Fruit fly (Drosophila melanogaster) whole organism, embryonic: ENCODE measurements around the gene Ssk.

Experiments used
- Adf1 ChIP-seq: fragments of 200-800 bp; sonication (Bioruptor generic); IDR thresholded peaks from 2 replicates; pipeline ENCODE4 v1.3.6; 2022; ENCODE audit warnings: missing biosample characterization, missing genetic modification characterization
- CG11085 ChIP-seq: fragments of 200-800 bp; sonication (Bioruptor generic); IDR thresholded peaks from 2 replicates; pipeline ENCODE4 v1.3.6; 2022; ENCODE audit warnings: missing biosample characterization, missing genetic modification characterization
- CG12236 ChIP-seq: fragments of 200-800 bp; sonication (Bioruptor generic); optimal IDR thresholded peaks from 2 replicates; lab custom pipeline; 2016; ENCODE audit warnings: missing biosample characterization, missing genetic modification characterization
- CG12744 ChIP-seq: fragments of 200-800 bp; sonication (Bioruptor generic); optimal IDR thresholded peaks from 2 replicates; lab custom pipeline; 2016; ENCODE audit warnings: missing biosample characterization, missing genetic modification characterization
- CG13123 ChIP-seq: fragments of 200-800 bp; sonication (Bioruptor generic); optimal IDR thresholded peaks from 2 replicates; lab custom pipeline; 2016; ENCODE audit warnings: missing biosample characterization, missing genetic modification characterization
- CG13424 ChIP-seq: fragments of 200-800 bp; sonication (Bioruptor generic); optimal IDR thresholded peaks from 2 replicates; lab custom pipeline; 2019; ENCODE audit warnings: missing biosample characterization, mild to moderate bottlenecking, missing genetic modification characterization, moderate library complexity
- CG15601 ChIP-seq: fragments of 200-800 bp; sonication (Bioruptor generic); optimal IDR thresholded peaks from 3 replicates; lab custom pipeline; 2019; ENCODE audit warnings: missing biosample characterization, mild to moderate bottlenecking, missing genetic modification characterization, moderate library complexity
- CG17361 ChIP-seq: fragments of 200-800 bp; sonication (Bioruptor generic); IDR thresholded peaks from 3 replicates; pipeline ENCODE4 v1.3.6; 2022; ENCODE audit warnings: missing biosample characterization, missing genetic modification characterization
- CG17612 ChIP-seq: fragments of 200-800 bp; sonication (Bioruptor generic); IDR thresholded peaks from 2 replicates; pipeline ENCODE4 v1.3.6; 2022; ENCODE audit warnings: missing biosample characterization, missing genetic modification characterization
- CG18262 ChIP-seq: fragments of 200-800 bp; optimal IDR thresholded peaks from 3 replicates; lab custom pipeline; 2019; ENCODE audit warnings: missing biosample characterization, mild to moderate bottlenecking, missing genetic modification characterization, moderate library complexity
- CG31365 ChIP-seq: fragments of 200-800 bp; sonication (Bioruptor generic); optimal IDR thresholded peaks from 2 replicates; lab custom pipeline; 2018; ENCODE audit warnings: missing biosample characterization, mild to moderate bottlenecking, missing genetic modification characterization
- CG31388 ChIP-seq: fragments of 200-800 bp; sonication (Bioruptor generic); optimal IDR thresholded peaks from 2 replicates; lab custom pipeline; 2016; ENCODE audit warnings: missing biosample characterization, missing genetic modification characterization
- CG32532 ChIP-seq: fragments of 200-800 bp; sonication (Bioruptor generic); IDR thresholded peaks from 2 replicates; pipeline ENCODE4 v1.3.6; 2022; ENCODE audit warnings: missing biosample characterization, missing genetic modification characterization
- CG33557 ChIP-seq: fragments of 200-800 bp; sonication (Bioruptor generic); optimal IDR thresholded peaks from 2 replicates; lab custom pipeline; 2019; ENCODE audit warnings: missing biosample characterization, mild to moderate bottlenecking, missing genetic modification characterization, moderate library complexity
- CG4282 ChIP-seq: fragments of 200-800 bp; sonication (Bioruptor generic); optimal IDR thresholded peaks from 2 replicates; lab custom pipeline; 2016; ENCODE audit warnings: missing biosample characterization, missing genetic modification characterization
- CG5953 ChIP-seq: fragments of 200-800 bp; sonication (Bioruptor generic); IDR thresholded peaks from 2 replicates; pipeline ENCODE4 v1.3.6; 2022; ENCODE audit warnings: missing biosample characterization, missing genetic modification characterization
- CG6683 ChIP-seq: fragments of 200-800 bp; sonication (Bioruptor generic); optimal IDR thresholded peaks from 2 replicates; lab custom pipeline; 2017; ENCODE audit warnings: missing biosample characterization, mild to moderate bottlenecking, missing genetic modification characterization, missing genetic modification reagents
- CG7372 ChIP-seq: fragments of 200-800 bp; sonication (Bioruptor generic); IDR thresholded peaks from 2 replicates; pipeline ENCODE4 v1.3.6; 2022; ENCODE audit warnings: missing biosample characterization, missing genetic modification characterization
- CG7556 ChIP-seq: fragments of 200-800 bp; sonication (Bioruptor generic); optimal IDR thresholded peaks from 2 replicates; lab custom pipeline; 2017; ENCODE audit warnings: missing biosample characterization, mild to moderate bottlenecking, missing genetic modification characterization
- CG7839 ChIP-seq: fragments of 200-800 bp; sonication (Bioruptor generic); optimal IDR thresholded peaks from 3 replicates; lab custom pipeline; 2018; ENCODE audit warnings: missing biosample characterization, mild to moderate bottlenecking, missing genetic modification characterization, moderate library complexity
- CG9215 ChIP-seq: fragments of 200-800 bp; sonication (Bioruptor generic); IDR thresholded peaks from 2 replicates; pipeline ENCODE4 v1.3.6; 2022; ENCODE audit warnings: missing biosample characterization, missing genetic modification characterization
- CG9876 ChIP-seq: fragments of 200-800 bp; sonication (Bioruptor generic); optimal IDR thresholded peaks from 2 replicates; lab custom pipeline; 2016; ENCODE audit warnings: missing biosample characterization, missing genetic modification characterization
- Doc3 ChIP-seq: fragments of 200-800 bp; sonication (Bioruptor generic); IDR thresholded peaks from 3 replicates; pipeline ENCODE4 v1.3.6; 2022; ENCODE audit warnings: missing biosample characterization, missing genetic modification characterization; ENCODE audit not compliant: partially characterized antibody
- Drgx ChIP-seq: fragments of 200-800 bp; sonication (Bioruptor generic); IDR thresholded peaks from 2 replicates; pipeline ENCODE4 v1.3.6; 2022; ENCODE audit warnings: missing biosample characterization, missing genetic modification characterization
- Ets97D ChIP-seq: fragments of 200-800 bp; sonication (Bioruptor generic); optimal IDR thresholded peaks from 3 replicates; lab custom pipeline; 2016; ENCODE audit warnings: missing biosample characterization, missing genetic modification characterization
- H2.0 ChIP-seq: fragments of 200-800 bp; sonication (Bioruptor generic); IDR thresholded peaks from 2 replicates; pipeline ENCODE4 v1.3.6; 2022; ENCODE audit warnings: missing biosample characterization, missing genetic modification characterization
- HmgZ ChIP-seq: fragments of 200-800 bp; sonication (Bioruptor generic); optimal IDR thresholded peaks from 2 replicates; lab custom pipeline; 2018; ENCODE audit warnings: missing biosample characterization, mild to moderate bottlenecking, missing genetic modification characterization
- Hmx ChIP-seq: fragments of 200-800 bp; sonication (Bioruptor generic); optimal IDR thresholded peaks from 2 replicates; lab custom pipeline; 2016; ENCODE audit warnings: missing biosample characterization, missing genetic modification characterization
- MTF-1 ChIP-seq: fragments of 200-800 bp; sonication (Bioruptor generic); optimal IDR thresholded peaks from 2 replicates; lab custom pipeline; 2018; ENCODE audit warnings: missing biosample characterization, mild to moderate bottlenecking, missing genetic modification characterization, borderline replicate concordance
- Max ChIP-seq: fragments of 200-800 bp; sonication (Bioruptor generic); optimal IDR thresholded peaks from 2 replicates; lab custom pipeline; 2016; ENCODE audit warnings: missing biosample characterization, mild to moderate bottlenecking, missing genetic modification characterization
- Nf-YC ChIP-seq: fragments of 200-800 bp; optimal IDR thresholded peaks from 3 replicates; lab custom pipeline; 2019; ENCODE audit warnings: missing biosample characterization, mild to moderate bottlenecking, missing genetic modification characterization, moderate library complexity
- Ptx1 ChIP-seq: fragments of 200-800 bp; sonication (Bioruptor generic); IDR thresholded peaks from 2 replicates; pipeline ENCODE4 v1.3.6; 2022; ENCODE audit warnings: missing biosample characterization, missing genetic modification characterization
- Usf ChIP-seq: fragments of 200-800 bp; sonication (Bioruptor generic); optimal IDR thresholded peaks from 2 replicates; lab custom pipeline; 2017; ENCODE audit warnings: missing genotype, missing biosample characterization, missing genetic modification characterization
- chn ChIP-seq: fragments of 200-800 bp; sonication (Bioruptor generic); optimal IDR thresholded peaks from 2 replicates; lab custom pipeline; 2016; ENCODE audit warnings: missing biosample characterization, missing genetic modification characterization
- da ChIP-seq: fragments of 200-800 bp; sonication (Bioruptor generic); optimal IDR thresholded peaks from 2 replicates; lab custom pipeline; 2016; ENCODE audit warnings: missing biosample characterization, missing genetic modification characterization
- danr ChIP-seq: fragments of 200-800 bp; sonication (Bioruptor generic); IDR thresholded peaks from 2 replicates; pipeline ENCODE4 v1.3.6; 2022; ENCODE audit warnings: missing biosample characterization, missing genetic modification characterization
- dm ChIP-seq: fragments of 200-800 bp; sonication (Bioruptor generic); optimal IDR thresholded peaks from 3 replicates; lab custom pipeline; 2016; ENCODE audit warnings: missing biosample characterization, missing genetic modification characterization
- en ChIP-seq: fragments of 200-800 bp; sonication (Bioruptor generic); optimal IDR thresholded peaks from 2 replicates; lab custom pipeline; 2016; ENCODE audit warnings: missing biosample characterization, missing genetic modification characterization
- eve ChIP-seq, 2 experiments: fragments of >200 bp; optimal IDR thresholded peaks; 2 replicates each; lab custom pipeline; 2017; ENCODE audit warnings: missing biosample characterization in 2 of 2, missing genetic modification characterization in 2 of 2
- ewg ChIP-seq: fragments of 200-800 bp; sonication (Bioruptor generic); optimal IDR thresholded peaks from 3 replicates; lab custom pipeline; 2017; ENCODE audit warnings: mild to moderate bottlenecking, missing biosample characterization, missing genetic modification reagents, missing genetic modification characterization
- fu2 ChIP-seq: fragments of 200-800 bp; sonication (Bioruptor generic); optimal IDR thresholded peaks from 2 replicates; lab custom pipeline; 2016; ENCODE audit warnings: missing biosample characterization, missing genetic modification characterization
- gro ChIP-seq: fragments of 200-800 bp; sonication (Bioruptor generic); optimal IDR thresholded peaks from 2 replicates; lab custom pipeline; 2016; ENCODE audit warnings: missing biosample characterization, missing genetic modification characterization
- ham ChIP-seq: fragments of 200-800 bp; sonication (Bioruptor generic); IDR thresholded peaks from 2 replicates; pipeline ENCODE4 v1.3.6; 2022; ENCODE audit warnings: missing biosample characterization, missing genetic modification characterization
- her ChIP-seq: fragments of 200-800 bp; sonication (Bioruptor generic); optimal IDR thresholded peaks from 2 replicates; lab custom pipeline; 2016; ENCODE audit warnings: missing biosample characterization, missing genetic modification characterization
- lbe ChIP-seq: fragments of 200-800 bp; sonication (Bioruptor generic); optimal IDR thresholded peaks from 2 replicates; lab custom pipeline; 2016; ENCODE audit warnings: missing biosample characterization, mild to moderate bottlenecking, missing genetic modification characterization
- nerfin-1 ChIP-seq: fragments of 200-800 bp; sonication (Bioruptor generic); optimal IDR thresholded peaks from 3 replicates; lab custom pipeline; 2019; ENCODE audit warnings: missing biosample characterization, mild to moderate bottlenecking, missing genetic modification characterization, moderate library complexity
- pho ChIP-seq: fragments of 200-800 bp; sonication (Bioruptor generic); optimal IDR thresholded peaks from 2 replicates; lab custom pipeline; 2016; ENCODE audit warnings: missing biosample characterization, missing genetic modification characterization
- slbo ChIP-seq: fragments of 200-800 bp; sonication (Bioruptor generic); IDR thresholded peaks from 2 replicates; pipeline ENCODE4 v1.3.6; 2022; ENCODE audit warnings: missing biosample characterization, missing genetic modification characterization
- tgo ChIP-seq: fragments of 200-800 bp; sonication (Bioruptor generic); IDR thresholded peaks from 3 replicates; pipeline ENCODE4 v1.3.6; 2022; ENCODE audit warnings: missing biosample characterization, missing genetic modification characterization
- tna ChIP-seq: fragments of 200-800 bp; sonication (Bioruptor generic); IDR thresholded peaks from 2 replicates; pipeline ENCODE4 v1.3.6; 2022; ENCODE audit warnings: missing biosample characterization, missing genetic modification characterization; ENCODE audit not compliant: partially characterized antibody
- toy ChIP-seq: fragments of 200-800 bp; sonication (Bioruptor generic); IDR thresholded peaks from 2 replicates; pipeline ENCODE4 v1.3.6; 2022; ENCODE audit warnings: missing biosample characterization, missing genetic modification characterization
- trh ChIP-seq: fragments of 200-800 bp; sonication (Bioruptor generic); optimal IDR thresholded peaks from 2 replicates; lab custom pipeline; 2016; ENCODE audit warnings: missing biosample characterization, missing genetic modification characterization
- zen ChIP-seq: fragments of 200-800 bp; sonication (Bioruptor generic); optimal IDR thresholded peaks from 3 replicates; lab custom pipeline; 2018; ENCODE audit warnings: missing biosample characterization, mild to moderate bottlenecking, missing genetic modification characterization, moderate library complexity

Gene Ssk

dm6 chr3L:20194731-20195130 lies 6.4 kb downstream of the Ssk start (continued):
- TF ChIP-seq chn (GFP tag; lab: Kevin White, UChicago) (peak; percentile 33), CG13123 (GFP tag; lab: Kevin White, UChicago) (no peak), en (GFP tag; lab: Kevin White, UChicago) (no peak), H2.0 (GFP tag; lab: Robert Waterston, UW) (0 out of 2 replicates have a peak, but pooled peaks have one; percentile 10), CG7372 (GFP tag; lab: Robert Waterston, UW) (peak; percentile 24; the same call in 1 of the 2 replicates), tgo (GFP tag; lab: Robert Waterston, UW) (peak; percentile 59; the same call in 2 of the 3 replicates), Hmx (no peak), CG15601 (tag; lab: Kevin White, UChicago) (no peak), fu2 (GFP tag; lab: Kevin White, UChicago) (no peak), CG31388 (no peak), CG13424 (tag; lab: Kevin White, UChicago) (peak; percentile 25), CG9876 (GFP tag; lab: Kevin White, UChicago) (no peak), CG32532 (GFP tag; lab: Robert Waterston, UW) (peak; percentile 59), ewg (no peak), slbo (GFP tag; lab: Robert Waterston, UW) (peak; percentile 74), dm (GFP tag; lab: Kevin White, UChicago) (no peak), Ptx1 (peak; percentile 43; the same call in 1 of the 2 replicates), ham (GFP tag; lab: Robert Waterston, UW) (no peak), MTF-1 (GFP tag; lab: Kevin White, UChicago) (no peak), CG12236 (GFP tag; lab: Kevin White, UChicago) (no peak), eve (GFP tag; optimal IDR thresholded peaks at IDR 0.05; lab: Kevin White, UChicago) (no peak), HmgZ (tag; lab: Kevin White, UChicago) (peak; percentile 8), CG4282 (GFP tag; lab: Kevin White, UChicago) (no peak), tna (GFP tag; lab: Robert Waterston, UW) (no peak), da (GFP tag; lab: Kevin White, UChicago) (no peak), Max (GFP tag; lab: Kevin White, UChicago) (no peak), CG17612 (GFP tag; lab: Robert Waterston, UW) (no peak), Ets97D (GFP tag; lab: Kevin White, UChicago) (no peak), lbe (GFP tag; lab: Kevin White, UChicago) (peak; percentile 48), danr (GFP tag; lab: Robert Waterston, UW) (no peak), Usf (GFP tag; lab: Kevin White, UChicago) (no peak), gro (no peak), CG11085 (no peak), pho (GFP tag; lab: Kevin White, UChicago) (no peak), Doc3 (GFP tag; lab: Robert Waterston, UW) (no peak), CG12744 (GFP tag; lab: Kevin White, UChicago) (no peak), CG31365 (tag; lab: Kevin White, UChicago) (no peak), CG33557 (no peak), CG9215 (GFP tag; lab: Robert Waterston, UW) (peak; percentile 51), trh (no peak), Adf1 (no peak), CG7556 (no peak), CG18262 (tag; lab: Kevin White, UChicago) (peak; percentile 20), her (GFP tag; lab: Kevin White, UChicago) (no peak), CG7839 (tag; lab: Kevin White, UChicago) (peak; percentile 55), Nf-YC (tag; lab: Kevin White, UChicago) (no peak), CG6683 (GFP tag; lab: Kevin White, UChicago) (no peak), CG5953 (GFP tag; lab: Robert Waterston, UW) (no peak), nerfin-1 (tag; lab: Kevin White, UChicago) (no peak), toy (no peak), Drgx (GFP tag; lab: Robert Waterston, UW) (peak; percentile 49), CG17361 (GFP tag; lab: Robert Waterston, UW) (0 out of 3 replicates have a peak, but pooled peaks have one; percentile 18), zen (no peak)
